Fruit fly (Drosophila melanogaster): ENCODE measurements around the gene CG34434.

DNA sequence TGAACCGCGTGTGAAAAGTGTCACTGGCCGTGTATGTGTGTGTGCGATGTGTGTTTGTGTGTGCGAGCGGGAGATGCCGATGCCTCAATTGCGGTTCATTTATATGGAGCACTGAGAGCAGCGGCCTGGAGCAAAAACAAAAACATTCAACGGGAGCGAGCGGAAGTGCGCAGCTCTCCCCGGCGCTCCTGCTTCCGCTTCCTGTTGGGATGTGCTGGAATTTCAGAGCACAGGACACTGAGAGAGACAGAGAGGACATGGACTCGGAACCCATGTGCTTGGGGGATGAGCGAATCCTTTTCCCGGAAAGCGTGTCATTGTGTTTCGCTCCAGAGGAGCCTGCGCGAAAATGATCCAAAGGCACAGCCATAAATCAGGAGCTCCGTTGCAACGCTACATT is 48.1 kb upstream of the CG34434 start:
- TF ChIP-seq CTCF (optimal IDR thresholded peaks at IDR 0.05), result no peak
- TF ChIP-seq CG8478 (optimal IDR thresholded peaks at IDR 0.05), result no peak
